Fruit fly (Drosophila melanogaster) whole organism, embryonic: ENCODE data around the gene CG42487.

Experiments used
- Abd-B ChIP-seq: fragments of 200-800 bp; sonication (Bioruptor generic); optimal IDR thresholded peaks from 2 replicates; lab custom pipeline; 2018; ENCODE audit warnings: missing biosample characterization, mild to moderate bottlenecking, missing genetic modification characterization, moderate library complexity
- BEAF-32 ChIP-seq: fragments of 200-800 bp; sonication (Bioruptor generic); optimal IDR thresholded peaks from 3 replicates; lab custom pipeline; 2017; ENCODE audit warnings: missing biosample characterization, missing genetic modification characterization, mild to moderate bottlenecking, moderate library complexity, missing genetic modification reagents
- CG10543 ChIP-seq: fragments of 200-800 bp; sonication (Bioruptor generic); optimal IDR thresholded peaks from 3 replicates; lab custom pipeline; 2017; ENCODE audit warnings: missing biosample characterization, mild to moderate bottlenecking, missing genetic modification characterization, moderate library complexity
- CG12155 ChIP-seq: fragments of 200-800 bp; sonication (Bioruptor generic); optimal IDR thresholded peaks from 3 replicates; lab custom pipeline; 2016; ENCODE audit warnings: missing biosample characterization, missing genetic modification characterization
- CG14014 ChIP-seq: fragments of 200-800 bp; sonication (Bioruptor generic); IDR thresholded peaks from 2 replicates; pipeline ENCODE4 v1.3.6; 2022; ENCODE audit warnings: missing biosample characterization, missing genetic modification characterization
- CG14860 ChIP-seq: fragments of 200-800 bp; sonication (Bioruptor generic); IDR thresholded peaks from 3 replicates; pipeline ENCODE4 v1.3.6; 2022; ENCODE audit warnings: missing biosample characterization, missing genetic modification characterization; ENCODE audit not compliant: partially characterized antibody
- CG14965 ChIP-seq: fragments of 200-800 bp; sonication (Bioruptor generic); optimal IDR thresholded peaks from 2 replicates; lab custom pipeline; 2016; ENCODE audit warnings: missing biosample characterization, missing genetic modification characterization, borderline replicate concordance
- CG16815 ChIP-seq: fragments of 200-800 bp; sonication (Bioruptor generic); optimal IDR thresholded peaks from 3 replicates; lab custom pipeline; 2017; ENCODE audit warnings: missing biosample characterization, mild to moderate bottlenecking, missing genetic modification characterization
- CG16863 ChIP-seq: fragments of 200-800 bp; sonication (Bioruptor generic); optimal IDR thresholded peaks from 3 replicates; lab custom pipeline; 2016; ENCODE audit warnings: missing biosample characterization, missing genetic modification characterization
- CG17568 ChIP-seq: fragments of 200-800 bp; sonication (Bioruptor generic); optimal IDR thresholded peaks from 2 replicates; lab custom pipeline; 2018; ENCODE audit warnings: missing biosample characterization, mild to moderate bottlenecking, missing genetic modification characterization, moderate library complexity
- CG31388 ChIP-seq: fragments of 200-800 bp; sonication (Bioruptor generic); optimal IDR thresholded peaks from 2 replicates; lab custom pipeline; 2016; ENCODE audit warnings: missing biosample characterization, missing genetic modification characterization
- CG31441 ChIP-seq: fragments of 200-800 bp; sonication (Bioruptor generic); IDR thresholded peaks from 2 replicates; pipeline ENCODE4 v1.3.6; 2022; ENCODE audit warnings: missing biosample characterization, missing genetic modification characterization
- CG33213 ChIP-seq: fragments of 200-800 bp; sonication (Bioruptor generic); optimal IDR thresholded peaks from 3 replicates; lab custom pipeline; 2016; ENCODE audit warnings: missing biosample characterization, missing genetic modification characterization
- CG3847 ChIP-seq: fragments of 200-800 bp; sonication (Bioruptor generic); IDR thresholded peaks from 2 replicates; pipeline ENCODE4 v1.3.6; 2022; ENCODE audit warnings: missing biosample characterization, missing genetic modification characterization
- CG8944 ChIP-seq: fragments of 200-800 bp; sonication (Bioruptor generic); optimal IDR thresholded peaks from 3 replicates; lab custom pipeline; 2016; ENCODE audit warnings: missing biosample characterization, missing genetic modification characterization
- CkIIα-i1 ChIP-seq: fragments of 200-800 bp; sonication (Bioruptor generic); IDR thresholded peaks from 2 replicates; pipeline ENCODE4 v1.3.6; 2022; ENCODE audit warnings: missing biosample characterization, missing genetic modification characterization
- ERR ChIP-seq: fragments of 200-800 bp; sonication (Bioruptor generic); optimal IDR thresholded peaks from 2 replicates; lab custom pipeline; 2016; ENCODE audit warnings: missing biosample characterization, missing genetic modification characterization
- Ets65A ChIP-seq: fragments of 200-800 bp; sonication (Bioruptor generic); peaks from one replicate; lab custom pipeline; 2016; ENCODE audit warnings: missing biosample characterization, missing genetic modification characterization
- Hey ChIP-seq: fragments of 200-800 bp; sonication (Bioruptor generic); optimal IDR thresholded peaks from 3 replicates; lab custom pipeline; 2018; ENCODE audit warnings: missing biosample characterization, mild to moderate bottlenecking, missing genetic modification characterization
- Hr78 ChIP-seq, 2 experiments: fragments of 200-800 bp in 1 of 2; fragments of >200 bp in 1 of 2; sonication (Bioruptor generic) in 1 of 2; optimal IDR thresholded peaks; 2 replicates each; lab custom pipeline; 2017 to 2019; ENCODE audit warnings: missing biosample characterization in 2 of 2, missing genetic modification characterization in 2 of 2, mild to moderate bottlenecking in 1 of 2, moderate library complexity in 1 of 2
- Med ChIP-seq: fragments of 200-800 bp; sonication (Bioruptor generic); peaks from one replicate; lab custom pipeline; 2016; ENCODE audit warnings: missing biosample characterization, missing genetic modification characterization, mild to moderate bottlenecking, inconsistent platforms, moderate library complexity
- Myb ChIP-seq: fragments of 200-800 bp; sonication (Bioruptor generic); optimal IDR thresholded peaks from 2 replicates; lab custom pipeline; 2016; ENCODE audit warnings: missing biosample characterization, missing genetic modification characterization
- NC2β ChIP-seq: fragments of 200-800 bp; sonication (Bioruptor generic); optimal IDR thresholded peaks from 2 replicates; lab custom pipeline; 2016; ENCODE audit warnings: missing biosample characterization, missing genetic modification characterization
- NfI ChIP-seq: fragments of 200-800 bp; sonication (Bioruptor generic); optimal IDR thresholded peaks from 3 replicates; lab custom pipeline; 2018; ENCODE audit warnings: missing biosample characterization, mild to moderate bottlenecking, missing genetic modification characterization, moderate library complexity
- Rfx ChIP-seq: fragments of 200-800 bp; sonication (Bioruptor generic); IDR thresholded peaks from 2 replicates; pipeline ENCODE4 v1.3.6; 2022; ENCODE audit warnings: missing biosample characterization, missing genetic modification characterization
- TFAM ChIP-seq: fragments of 200-800 bp; sonication (Bioruptor generic); optimal IDR thresholded peaks from 2 replicates; lab custom pipeline; 2017; ENCODE audit warnings: missing biosample characterization, missing genetic modification characterization, inconsistent platforms
- bbx ChIP-seq: fragments of 200-800 bp; sonication (Bioruptor generic); IDR thresholded peaks from 2 replicates; pipeline ENCODE4 v1.3.6; 2022; ENCODE audit warnings: missing biosample characterization, missing genetic modification characterization; ENCODE audit not compliant: partially characterized antibody
- br ChIP-seq: fragments of >200 bp; optimal IDR thresholded peaks from 2 replicates; lab custom pipeline; 2017
- chinmo ChIP-seq: fragments of 200-800 bp; sonication (Bioruptor generic); IDR thresholded peaks from 4 replicates; pipeline ENCODE4 v1.3.6; 2022; ENCODE audit warnings: missing biosample characterization, missing genetic modification characterization; ENCODE audit not compliant: partially characterized antibody
- crol ChIP-seq: fragments of 200-800 bp; sonication (Bioruptor generic); IDR thresholded peaks from 2 replicates; pipeline ENCODE4 v1.3.6; 2022; ENCODE audit warnings: missing biosample characterization, missing genetic modification characterization
- ewg ChIP-seq: fragments of 200-800 bp; sonication (Bioruptor generic); optimal IDR thresholded peaks from 3 replicates; lab custom pipeline; 2017; ENCODE audit warnings: mild to moderate bottlenecking, missing biosample characterization, missing genetic modification reagents, missing genetic modification characterization
- exex ChIP-seq: fragments of 200-800 bp; sonication (Bioruptor generic); optimal IDR thresholded peaks from 4 replicates; lab custom pipeline; 2018; ENCODE audit warnings: missing biosample characterization, mild to moderate bottlenecking, missing genetic modification characterization, moderate library complexity
- grau ChIP-seq: fragments of 200-800 bp; optimal IDR thresholded peaks from 3 replicates; lab custom pipeline; 2019; ENCODE audit warnings: missing biosample characterization, mild to moderate bottlenecking, missing genetic modification characterization, moderate library complexity
- gsb ChIP-seq: fragments of 200-800 bp; sonication (Bioruptor generic); IDR thresholded peaks from 2 replicates; pipeline ENCODE4 v1.3.6; 2022; ENCODE audit warnings: missing biosample characterization, missing genetic modification characterization
- insv ChIP-seq, 2 experiments: fragments of 200-800 bp; sonication (Bioruptor generic); optimal IDR thresholded peaks; 3 replicates each; lab custom pipeline; 2016 to 2018; ENCODE audit warnings: missing biosample characterization in 2 of 2, missing genetic modification characterization in 2 of 2
- kah ChIP-seq: fragments of 200-800 bp; sonication (Bioruptor generic); optimal IDR thresholded peaks from 2 replicates; lab custom pipeline; 2018; ENCODE audit warnings: missing biosample characterization, mild to moderate bottlenecking, missing genetic modification characterization
- nom ChIP-seq: fragments of 200-800 bp; sonication (Bioruptor generic); optimal IDR thresholded peaks from 2 replicates; lab custom pipeline; 2017; ENCODE audit warnings: missing biosample characterization, missing genetic modification characterization, mild to moderate bottlenecking, moderate library complexity, missing genetic modification reagents
- row ChIP-seq: fragments of 200-800 bp; sonication (Bioruptor generic); IDR thresholded peaks from 3 replicates; pipeline ENCODE4 v1.3.6; 2022; ENCODE audit warnings: missing biosample characterization, missing genetic modification characterization
- sens ChIP-seq: fragments of 200-800 bp; sonication (Bioruptor generic); peaks from one replicate; lab custom pipeline; 2016; ENCODE audit warnings: missing biosample characterization, missing genetic modification characterization
- slbo ChIP-seq: fragments of 200-800 bp; sonication (Bioruptor generic); IDR thresholded peaks from 2 replicates; pipeline ENCODE4 v1.3.6; 2022; ENCODE audit warnings: missing biosample characterization, missing genetic modification characterization
- sug ChIP-seq: fragments of 200-800 bp; optimal IDR thresholded peaks from 2 replicates; lab custom pipeline; 2019; ENCODE audit warnings: missing biosample characterization, mild to moderate bottlenecking, missing genetic modification characterization, moderate library complexity
- trem ChIP-seq: fragments of 200-800 bp; optimal IDR thresholded peaks from 3 replicates; lab custom pipeline; 2019; ENCODE audit warnings: missing biosample characterization, mild to moderate bottlenecking, missing genetic modification characterization, moderate library complexity
- unc-4 ChIP-seq: fragments of 200-800 bp; sonication (Bioruptor generic); IDR thresholded peaks from 2 replicates; pipeline ENCODE4 v1.3.6; 2022; ENCODE audit warnings: missing biosample characterization, missing genetic modification characterization; ENCODE audit not compliant: partially characterized antibody
- wdn ChIP-seq: fragments of 200-800 bp; sonication (Bioruptor generic); IDR thresholded peaks from 2 replicates; pipeline ENCODE4 v1.3.6; 2022; ENCODE audit warnings: missing biosample characterization, missing genetic modification characterization
- zen2 ChIP-seq: fragments of 200-800 bp; sonication (Bioruptor generic); IDR thresholded peaks from 3 replicates; pipeline ENCODE4 v1.3.6; 2022; ENCODE audit warnings: missing biosample characterization, missing genetic modification characterization; ENCODE audit not compliant: partially characterized antibody

Gene CG42487

DNA sequence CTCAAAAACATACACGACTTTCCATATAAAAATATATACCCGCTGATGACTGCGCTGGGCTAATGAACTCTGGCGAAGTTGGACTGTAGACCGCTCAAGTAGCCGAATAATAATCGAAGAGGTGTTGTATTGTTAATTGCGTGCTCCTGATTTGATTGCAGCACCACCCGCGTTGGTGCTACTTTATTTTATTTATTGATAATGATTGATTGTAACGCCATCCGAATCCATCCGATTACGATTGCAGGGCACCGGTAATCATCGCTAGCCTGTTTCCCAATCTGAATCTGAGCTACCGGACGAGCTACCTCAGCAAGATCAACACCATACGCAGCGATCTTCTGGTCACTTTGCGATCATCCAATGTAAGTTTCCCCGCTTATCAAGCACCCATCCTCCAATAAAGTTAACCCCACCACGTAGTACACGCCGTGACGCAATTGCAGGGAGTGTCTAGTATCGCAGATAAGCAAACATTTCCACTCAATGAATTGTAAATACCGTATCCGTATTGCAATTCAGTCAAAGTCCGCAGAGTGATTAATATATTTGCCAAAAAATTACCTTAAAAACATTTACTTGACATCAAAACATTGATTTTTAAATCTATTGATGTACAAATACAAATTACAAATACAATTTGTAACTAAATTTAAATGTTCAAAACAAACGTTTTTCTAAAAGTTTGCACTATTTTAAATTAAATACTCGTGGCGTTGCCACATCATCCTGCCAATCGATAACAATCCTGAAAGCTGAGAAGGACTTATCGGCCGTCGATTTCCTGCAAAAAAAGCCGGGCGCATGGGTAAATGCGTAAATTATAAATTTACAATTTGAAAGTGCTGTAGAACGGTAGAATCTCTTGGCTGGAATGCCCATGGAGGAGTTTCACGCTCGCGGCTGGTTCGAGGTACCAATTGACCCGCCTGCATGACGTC is 29.8 kb downstream of the CG42487 start (continued):
- TF ChIP-seq CG31388 (GFP tag; lab: Kevin White, UChicago) (no peak), unc-4 (GFP tag; lab: Robert Waterston, UW) (0 out of 2 replicates have a peak, but pooled peaks have one; percentile 16), CG16815 (GFP tag; lab: Kevin White, UChicago) (no peak), br (lab: Kevin White, UChicago) (no peak), ewg (peak; percentile 29), CG17568 (GFP tag; lab: Kevin White, UChicago) (no peak), ERR (GFP tag; lab: Kevin White, UChicago) (no peak), chinmo (GFP tag; lab: Robert Waterston, UW) (0 out of 4 replicates have a peak, but pooled peaks have one; percentile 47)

DNA sequence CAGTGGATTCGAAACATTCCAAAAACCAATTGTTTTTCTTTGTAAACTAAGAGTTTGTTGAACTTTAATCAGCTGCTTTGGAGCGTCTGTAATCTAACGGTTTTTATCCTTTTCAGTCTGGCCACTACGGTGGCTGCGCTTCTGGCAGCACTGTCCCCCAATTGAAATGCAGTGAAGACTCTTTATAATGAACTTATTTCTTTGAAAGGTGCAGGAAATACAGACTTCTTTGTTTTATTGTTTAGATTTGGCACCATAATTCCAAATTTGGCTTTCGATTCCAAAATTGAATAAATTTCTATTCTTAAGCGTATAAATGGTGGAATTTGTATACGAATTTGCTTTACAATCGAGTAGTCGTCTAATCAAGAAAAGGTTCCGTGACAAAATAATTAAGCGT is 30.9 kb downstream of the CG42487 start, which contains the start of gene nenya:
TSS of gene nenya (minus strand) at position 35 of the 400 bp plus-strand sequence.
- TF ChIP-seq Hr78 (GFP tag; optimal IDR thresholded peaks at IDR 0.05; lab: Kevin White, UChicago) (no peak), CG14014 (GFP tag; lab: Robert Waterston, UW) (no peak), slbo (GFP tag; lab: Robert Waterston, UW) (no peak), CG3847 (no peak), Abd-B (GFP tag; lab: Kevin White, UChicago) (no peak), insv (GFP tag; optimal IDR thresholded peaks at IDR 0.05; lab: Kevin White, UChicago) (no peak), CG12155 (GFP tag; lab: Kevin White, UChicago) (no peak), NC2β (GFP tag; lab: Kevin White, UChicago) (no peak), trem (tag; lab: Kevin White, UChicago) (peak; percentile 6), Myb (peak; percentile 67), NfI (GFP tag; lab: Kevin White, UChicago) (no peak), Med (peak; percentile 54), grau (peak; percentile 67), row (GFP tag; lab: Robert Waterston, UW) (peak; percentile 51)

DNA sequence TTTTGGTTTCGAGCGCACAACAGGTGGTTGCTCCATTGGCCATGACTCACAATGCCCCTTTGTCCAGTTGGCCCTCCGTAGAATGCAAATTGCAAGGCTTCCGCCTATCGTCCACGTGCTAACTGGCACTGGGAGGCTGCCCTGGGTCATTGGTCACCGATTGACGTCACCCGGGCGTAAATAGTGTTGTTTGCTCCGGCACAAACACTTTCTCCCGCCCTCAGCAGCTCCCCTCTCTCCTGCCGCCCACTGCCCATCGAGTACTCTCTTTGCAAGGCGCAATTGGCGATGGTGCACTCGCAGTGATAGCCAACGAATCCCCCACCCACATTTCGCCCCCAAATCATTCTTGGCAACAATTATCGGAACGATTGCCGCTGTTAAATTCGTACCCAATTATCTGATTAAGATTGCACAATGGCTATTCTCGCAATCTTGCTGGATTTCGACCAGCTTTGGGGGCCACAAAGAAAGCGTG is 32.3 kb downstream of the CG42487 start:
- TF ChIP-seq sug (peak; percentile 27), crol (GFP tag; lab: Robert Waterston, UW) (peak; percentile 53; the same call in 1 of the 2 replicates), CkIIα-i1 (GFP tag; lab: Robert Waterston, UW) (no peak), CG10543 (no peak), zen2 (GFP tag; lab: Robert Waterston, UW) (no peak), sens (GFP tag; lab: Kevin White, UChicago) (no peak), gsb (GFP tag; lab: Robert Waterston, UW) (0 out of 2 replicates have a peak, but pooled peaks have one; percentile 38), BEAF-32 (no peak), kah (peak; percentile 79), Med (peak; percentile 45), nom (GFP tag; lab: Kevin White, UChicago) (peak; percentile 2), slbo (GFP tag; lab: Robert Waterston, UW) (0 out of 2 replicates have a peak, but pooled peaks have one; percentile 7), exex (tag; lab: Kevin White, UChicago) (peak; percentile 62), CG14860 (GFP tag; lab: Robert Waterston, UW) (0 out of 3 replicates have a peak, but pooled peaks have one; percentile 13), CG31441 (GFP tag; lab: Robert Waterston, UW) (no peak), CG8944 (no peak), bbx (GFP tag; lab: Robert Waterston, UW) (no peak), Ets65A (peak; percentile 70), Hey (no peak), TFAM (GFP tag; lab: Kevin White, UChicago) (no peak), Rfx (0 out of 2 replicates have a peak, but pooled peaks have one; percentile 14), CG33213 (GFP tag; lab: Kevin White, UChicago) (no peak), CG14965 (GFP tag; lab: Kevin White, UChicago) (no peak), wdn (GFP tag; lab: Robert Waterston, UW) (0 out of 2 replicates have a peak, but pooled peaks have one; percentile 17), CG16863 (GFP tag; lab: Kevin White, UChicago) (no peak)
